Fruit fly (Drosophila melanogaster) whole organism, embryonic: ENCODE results near the gene mei-P26.

Experiments used
- CG10321 ChIP-seq: fragments of 200-800 bp; sonication (Bioruptor generic); IDR thresholded peaks from 2 replicates; pipeline ENCODE4 v1.3.6; 2022; ENCODE audit warnings: missing biosample characterization, missing genetic modification characterization
- CG11085 ChIP-seq: fragments of 200-800 bp; sonication (Bioruptor generic); IDR thresholded peaks from 2 replicates; pipeline ENCODE4 v1.3.6; 2022; ENCODE audit warnings: missing biosample characterization, missing genetic modification characterization
- CG12104 ChIP-seq: fragments of 200-800 bp; sonication (Bioruptor generic); optimal IDR thresholded peaks from 3 replicates; lab custom pipeline; 2016; ENCODE audit warnings: missing biosample characterization, missing genetic modification characterization
- CG12659 ChIP-seq: fragments of 200-800 bp; sonication (Bioruptor generic); optimal IDR thresholded peaks from 3 replicates; lab custom pipeline; 2017; ENCODE audit warnings: mild to moderate bottlenecking, missing biosample characterization, missing genetic modification reagents, missing genetic modification characterization
- CG13123 ChIP-seq: fragments of 200-800 bp; sonication (Bioruptor generic); optimal IDR thresholded peaks from 2 replicates; lab custom pipeline; 2016; ENCODE audit warnings: missing biosample characterization, missing genetic modification characterization
- CG13287 ChIP-seq: fragments of 200-800 bp; sonication (Bioruptor generic); IDR thresholded peaks from 2 replicates; pipeline ENCODE4 v1.3.6; 2022; ENCODE audit warnings: missing biosample characterization, missing genetic modification characterization; ENCODE audit not compliant: partially characterized antibody
- CG14050 ChIP-seq: fragments of 200-800 bp; sonication (Bioruptor generic); IDR thresholded peaks from 3 replicates; pipeline ENCODE4 v1.3.6; 2022; ENCODE audit warnings: missing biosample characterization, missing genetic modification characterization
- CG14441 ChIP-seq: fragments of 200-800 bp; sonication (Bioruptor generic); IDR thresholded peaks from 2 replicates; pipeline ENCODE4 v1.3.6; 2022; ENCODE audit warnings: missing biosample characterization, missing genetic modification characterization
- CG15073 ChIP-seq: fragments of 200-800 bp; sonication (Bioruptor generic); optimal IDR thresholded peaks from 2 replicates; lab custom pipeline; 2016; ENCODE audit warnings: missing biosample characterization, missing genetic modification characterization
- CG15479 ChIP-seq: fragments of 200-800 bp; sonication (Bioruptor generic); optimal IDR thresholded peaks from 3 replicates; lab custom pipeline; 2019; ENCODE audit warnings: missing biosample characterization, mild to moderate bottlenecking, missing genetic modification characterization, moderate library complexity
- CG17186 ChIP-seq: fragments of 200-800 bp; sonication (Bioruptor generic); optimal IDR thresholded peaks from 3 replicates; lab custom pipeline; 2017; ENCODE audit warnings: missing biosample characterization, missing genetic modification reagents, missing genetic modification characterization
- CG17361 ChIP-seq: fragments of 200-800 bp; sonication (Bioruptor generic); IDR thresholded peaks from 3 replicates; pipeline ENCODE4 v1.3.6; 2022; ENCODE audit warnings: missing biosample characterization, missing genetic modification characterization
- CG17802 ChIP-seq: fragments of 200-800 bp; sonication (Bioruptor generic); optimal IDR thresholded peaks from 2 replicates; lab custom pipeline; 2018; ENCODE audit warnings: missing biosample characterization, mild to moderate bottlenecking, missing genetic modification characterization, moderate library complexity
- CG30020 ChIP-seq: fragments of 200-800 bp; optimal IDR thresholded peaks from 2 replicates; lab custom pipeline; 2019; ENCODE audit warnings: missing biosample characterization, mild to moderate bottlenecking, missing genetic modification characterization, moderate library complexity
- CG3995 ChIP-seq: fragments of 200-800 bp; sonication (Bioruptor generic); optimal IDR thresholded peaks from 3 replicates; lab custom pipeline; 2016; ENCODE audit warnings: missing biosample characterization, missing genetic modification characterization
- CG4617 ChIP-seq: fragments of 200-800 bp; sonication (Bioruptor generic); optimal IDR thresholded peaks from 3 replicates; lab custom pipeline; 2016; ENCODE audit warnings: missing biosample characterization, missing genetic modification characterization, borderline replicate concordance
- CG4820 ChIP-seq: fragments of 200-800 bp; sonication (Bioruptor generic); optimal IDR thresholded peaks from 3 replicates; lab custom pipeline; 2016; ENCODE audit warnings: missing biosample characterization, missing genetic modification characterization
- CG6272 ChIP-seq: fragments of 200-800 bp; sonication (Bioruptor generic); IDR thresholded peaks from 2 replicates; pipeline ENCODE4 v1.3.6; 2022; ENCODE audit warnings: missing biosample characterization, missing genetic modification characterization
- CG7928 ChIP-seq: fragments of 200-800 bp; sonication (Bioruptor generic); optimal IDR thresholded peaks from 2 replicates; lab custom pipeline; 2017; ENCODE audit warnings: missing biosample characterization, mild to moderate bottlenecking, missing genetic modification characterization
- CG8281 ChIP-seq: fragments of 200-800 bp; sonication (Bioruptor generic); optimal IDR thresholded peaks from 2 replicates; lab custom pipeline; 2018; ENCODE audit warnings: missing biosample characterization, mild to moderate bottlenecking, missing genetic modification characterization, moderate library complexity
- Dll ChIP-seq: fragments of 200-800 bp; sonication (Bioruptor generic); IDR thresholded peaks from 4 replicates; pipeline ENCODE4 v1.3.6; 2022; ENCODE audit warnings: missing biosample characterization, missing genetic modification characterization; ENCODE audit not compliant: partially characterized antibody
- Doc2 ChIP-seq: fragments of 200-800 bp; sonication (Bioruptor generic); IDR thresholded peaks from 2 replicates; pipeline ENCODE4 v1.3.6; 2022; ENCODE audit warnings: missing biosample characterization, missing genetic modification characterization
- Drgx ChIP-seq: fragments of 200-800 bp; sonication (Bioruptor generic); IDR thresholded peaks from 2 replicates; pipeline ENCODE4 v1.3.6; 2022; ENCODE audit warnings: missing biosample characterization, missing genetic modification characterization
- Eip74EF ChIP-seq, 2 experiments: fragments of 200-800 bp in 1 of 2; fragments of >200 bp in 1 of 2; sonication (Bioruptor generic) in 1 of 2; optimal IDR thresholded peaks; 2 replicates each; lab custom pipeline; 2017 to 2019; ENCODE audit warnings: missing biosample characterization in 2 of 2, missing genetic modification characterization in 2 of 2, mild to moderate bottlenecking in 1 of 2, moderate library complexity in 1 of 2
- Gsc ChIP-seq: fragments of 200-800 bp; sonication (Bioruptor generic); IDR thresholded peaks from 2 replicates; pipeline ENCODE4 v1.3.6; 2022; ENCODE audit warnings: missing biosample characterization, missing genetic modification characterization
- Hsf ChIP-seq: fragments of 200-800 bp; sonication (Bioruptor generic); optimal IDR thresholded peaks from 3 replicates; lab custom pipeline; 2016; ENCODE audit warnings: missing biosample characterization, missing genetic modification characterization
- MTF-1 ChIP-seq: fragments of 200-800 bp; sonication (Bioruptor generic); optimal IDR thresholded peaks from 2 replicates; lab custom pipeline; 2018; ENCODE audit warnings: missing biosample characterization, mild to moderate bottlenecking, missing genetic modification characterization, borderline replicate concordance
- Oaz ChIP-seq: fragments of 200-800 bp; sonication (Bioruptor generic); IDR thresholded peaks from 2 replicates; pipeline ENCODE4 v1.3.6; 2022; ENCODE audit warnings: missing biosample characterization, missing genetic modification characterization
- Poxn ChIP-seq: fragments of 200-800 bp; sonication (Bioruptor generic); IDR thresholded peaks from 2 replicates; pipeline ENCODE4 v1.3.6; 2022; ENCODE audit warnings: missing biosample characterization, missing genetic modification characterization
- Sin3A ChIP-seq: fragments of >200 bp; optimal IDR thresholded peaks from 2 replicates; lab custom pipeline; 2018
- ac ChIP-seq: fragments of 200-800 bp; sonication (Bioruptor generic); optimal IDR thresholded peaks from 3 replicates; lab custom pipeline; 2017; ENCODE audit warnings: missing biosample characterization, mild to moderate bottlenecking, missing genetic modification characterization
- amos ChIP-seq: fragments of 200-800 bp; sonication (Bioruptor generic); IDR thresholded peaks from 2 replicates; pipeline ENCODE4 v1.3.6; 2022; ENCODE audit warnings: missing biosample characterization, missing genetic modification characterization; ENCODE audit not compliant: partially characterized antibody
- caup ChIP-seq: fragments of 200-800 bp; sonication (Bioruptor generic); optimal IDR thresholded peaks from 3 replicates; lab custom pipeline; 2017; ENCODE audit warnings: missing biosample characterization, mild to moderate bottlenecking, missing genetic modification characterization, moderate library complexity; ENCODE audit not compliant: severe bottlenecking
- ems ChIP-seq: fragments of 200-800 bp; sonication (Bioruptor generic); optimal IDR thresholded peaks from 3 replicates; lab custom pipeline; 2016; ENCODE audit warnings: missing biosample characterization, missing genetic modification characterization
- esg ChIP-seq: fragments of 200-800 bp; sonication (Bioruptor generic); conservative IDR thresholded peaks from 2 replicates; pipeline ENCODE4 v1.3.6; 2022; ENCODE audit warnings: missing biosample characterization, missing genetic modification characterization
- exex ChIP-seq: fragments of 200-800 bp; sonication (Bioruptor generic); optimal IDR thresholded peaks from 4 replicates; lab custom pipeline; 2018; ENCODE audit warnings: missing biosample characterization, mild to moderate bottlenecking, missing genetic modification characterization, moderate library complexity
- gce ChIP-seq: fragments of 200-800 bp; sonication (Bioruptor generic); IDR thresholded peaks from 3 replicates; pipeline ENCODE4 v1.3.6; 2022; ENCODE audit warnings: missing biosample characterization, missing genetic modification characterization
- gcm ChIP-seq: fragments of 200-800 bp; sonication (Bioruptor generic); optimal IDR thresholded peaks from 2 replicates; lab custom pipeline; 2019; ENCODE audit warnings: missing biosample characterization, mild to moderate bottlenecking, missing genetic modification characterization, moderate library complexity
- grn ChIP-seq: fragments of 200-800 bp; sonication (Bioruptor generic); optimal IDR thresholded peaks from 3 replicates; lab custom pipeline; 2017; ENCODE audit warnings: missing biosample characterization, missing genetic modification characterization
- hkb ChIP-seq, 2 experiments: fragments of 200-800 bp in 1 of 2; fragments of >200 bp in 1 of 2; sonication (Bioruptor generic) in 1 of 2; IDR thresholded peaks in 1 of 2; optimal IDR thresholded peaks in 1 of 2; 2 replicates each; pipeline versions ENCODE4 v1.3.6 to Lab custom; 2017 to 2022; ENCODE audit warnings: missing biosample characterization in 1 of 2, missing genetic modification characterization in 1 of 2
- knrl ChIP-seq: fragments of 200-800 bp; sonication (Bioruptor generic); IDR thresholded peaks from 3 replicates; pipeline ENCODE4 v1.3.6; 2022; ENCODE audit warnings: missing biosample characterization, missing genetic modification characterization; ENCODE audit not compliant: partially characterized antibody
- maf-S ChIP-seq: fragments of 200-800 bp; sonication (Bioruptor generic); optimal IDR thresholded peaks from 2 replicates; lab custom pipeline; 2016; ENCODE audit warnings: missing biosample characterization, missing genetic modification characterization
- nmo ChIP-seq: fragments of 200-800 bp; sonication (Bioruptor generic); optimal IDR thresholded peaks from 2 replicates; lab custom pipeline; 2018; ENCODE audit warnings: missing biosample characterization, mild to moderate bottlenecking, missing genetic modification characterization, moderate library complexity
- prd ChIP-seq, 3 experiments: fragments of >200 bp in 2 of 3; fragments of 200-800 bp in 1 of 3; sonication (Bioruptor generic) in 1 of 3; optimal IDR thresholded peaks in 2 of 3; IDR thresholded peaks in 1 of 3; 2 replicates in 2 of 3; 3 replicates in 1 of 3; pipeline versions ENCODE4 v1.3.6 to Lab custom; 2017 to 2022; ENCODE audit warnings: missing biosample characterization in 1 of 3, missing genetic modification characterization in 1 of 3
- slbo ChIP-seq: fragments of 200-800 bp; sonication (Bioruptor generic); IDR thresholded peaks from 2 replicates; pipeline ENCODE4 v1.3.6; 2022; ENCODE audit warnings: missing biosample characterization, missing genetic modification characterization
- slp2 ChIP-seq: fragments of 200-800 bp; sonication (Bioruptor generic); optimal IDR thresholded peaks from 2 replicates; lab custom pipeline; 2016; ENCODE audit warnings: missing biosample characterization, missing genetic modification characterization
- sna ChIP-seq: fragments of 200-800 bp; sonication (Bioruptor generic); IDR thresholded peaks from 2 replicates; pipeline ENCODE4 v1.3.6; 2022; ENCODE audit warnings: missing biosample characterization, missing genetic modification characterization; ENCODE audit not compliant: partially characterized antibody
- stwl ChIP-seq: fragments of 200-800 bp; sonication (Bioruptor generic); optimal IDR thresholded peaks from 3 replicates; lab custom pipeline; 2018; ENCODE audit warnings: missing biosample characterization, mild to moderate bottlenecking, missing genetic modification characterization, moderate library complexity
- tna ChIP-seq: fragments of 200-800 bp; sonication (Bioruptor generic); IDR thresholded peaks from 2 replicates; pipeline ENCODE4 v1.3.6; 2022; ENCODE audit warnings: missing biosample characterization, missing genetic modification characterization; ENCODE audit not compliant: partially characterized antibody
- zfh1 ChIP-seq: fragments of 200-800 bp; sonication (Bioruptor generic); IDR thresholded peaks from 3 replicates; pipeline ENCODE4 v1.3.6; 2022; ENCODE audit warnings: missing biosample characterization, missing genetic modification characterization

Gene mei-P26

DNA sequence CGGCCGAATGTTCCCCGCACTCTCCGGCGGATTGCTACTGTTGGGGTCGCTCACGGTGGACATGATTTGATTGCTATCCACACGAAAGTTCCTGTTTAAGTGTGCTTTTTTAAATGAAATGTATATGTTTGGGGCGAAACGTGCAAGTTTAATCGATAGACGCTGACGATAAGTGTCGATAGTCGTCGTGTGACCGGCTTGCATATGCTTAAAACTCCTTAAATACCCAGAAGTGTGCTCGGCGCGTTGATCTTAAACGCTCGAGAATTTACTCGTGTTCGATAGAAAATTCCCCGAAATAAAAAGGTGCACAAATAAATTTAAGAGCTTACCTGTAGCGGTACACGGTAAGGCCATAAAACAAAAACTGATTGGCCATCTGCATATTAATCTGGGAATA lies 1.1 kb upstream of the mei-P26 start, which contains the start of the genes Zpr1 and CG44532 (continued):
- TF ChIP-seq exex (no peak), CG17361 (no peak), ems (GFP tag; lab: Kevin White, UChicago) (no peak), CG14441 (GFP tag; lab: Robert Waterston, UW) (no peak), Sin3A (lab: Kevin White, UChicago) (peak; percentile 19), CG13123 (no peak), tna (GFP tag; lab: Robert Waterston, UW) (0 out of 2 replicates have a peak, but pooled peaks have one; percentile 14), CG10321 (no peak), Hsf (GFP tag; lab: Kevin White, UChicago) (no peak), Dll (GFP tag; lab: Robert Waterston, UW) (peak; percentile 67), CG6272 (GFP tag; lab: Robert Waterston, UW) (no peak), CG11085 (GFP tag; lab: Robert Waterston, UW) (no peak), Gsc (GFP tag; lab: Robert Waterston, UW) (no peak), ac (GFP tag; lab: Kevin White, UChicago) (no peak), CG30020 (tag; lab: Kevin White, UChicago) (no peak), slp2 (GFP tag; lab: Kevin White, UChicago) (no peak), CG13287 (peak; percentile 77), CG12659 (GFP tag; lab: Kevin White, UChicago) (no peak), CG17802 (tag; lab: Kevin White, UChicago) (no peak), Eip74EF (GFP tag; optimal IDR thresholded peaks at IDR 0.05; lab: Kevin White, UChicago) (no peak), Drgx (GFP tag; lab: Robert Waterston, UW) (no peak), gcm (GFP tag; lab: Kevin White, UChicago) (no peak), caup (GFP tag; lab: Kevin White, UChicago) (no peak), CG12104 (GFP tag; lab: Kevin White, UChicago) (no peak), CG15073 (GFP tag; lab: Kevin White, UChicago) (no peak), maf-S (GFP tag; lab: Kevin White, UChicago) (no peak), nmo (GFP tag; lab: Kevin White, UChicago) (no peak), Poxn (GFP tag; lab: Robert Waterston, UW) (no peak), prd (optimal IDR thresholded peaks at IDR 0.05; lab: Kevin White, UChicago) (no peak), prd (GFP tag; IDR thresholded peaks at IDR 0.05; lab: Robert Waterston, UW) (no peak), Doc2 (GFP tag; lab: Robert Waterston, UW) (no peak), CG4820 (no peak), grn (GFP tag; lab: Kevin White, UChicago) (no peak), hkb (optimal IDR thresholded peaks at IDR 0.05; lab: Kevin White, UChicago) (no peak), hkb (GFP tag; IDR thresholded peaks at IDR 0.05; lab: Robert Waterston, UW) (no peak), CG3995 (GFP tag; lab: Kevin White, UChicago) (peak; percentile 7), CG15479 (GFP tag; lab: Kevin White, UChicago) (no peak), esg (GFP tag; lab: Robert Waterston, UW) (no peak), Oaz (GFP tag; lab: Robert Waterston, UW) (no peak), knrl (GFP tag; lab: Robert Waterston, UW) (peak; percentile 62; the same call in 2 of the 3 replicates), CG8281 (tag; lab: Kevin White, UChicago) (no peak), gce (no peak), CG14050 (no peak), CG7928 (no peak), sna (peak; percentile 56; the same call in 1 of the 2 replicates), stwl (tag; lab: Kevin White, UChicago) (peak; percentile 24), CG17186 (GFP tag; lab: Kevin White, UChicago) (peak; percentile 39), zfh1 (no peak), slbo (GFP tag; lab: Robert Waterston, UW) (no peak), CG4617 (GFP tag; lab: Kevin White, UChicago) (peak; percentile 21), amos (peak; percentile 74), MTF-1 (GFP tag; lab: Kevin White, UChicago) (no peak)
